Worm (Caenorhabditis elegans): ENCODE data around the gene K02D10.1.

ce11 chrIII:8742584-8742983, 26.8 kb upstream of the K02D10.1 start:
- TF ChIP-seq elt-1 (tag; optimal IDR thresholded peaks at IDR 0.05; ENCODE audit: borderline replicate concordance, insufficient read depth) (no peak), nhr-76 (tag; optimal IDR thresholded peaks at IDR 0.05) (no peak), pha-4 (tag; optimal IDR thresholded peaks at IDR 0.05) (no peak)

All from whole organism, mixed stage, embryonic.